Fruit fly (Drosophila melanogaster) whole organism, embryonic: Measurements from ENCODE around the gene CG2157.

Source experiments
- Aef1 ChIP-seq: fragments of 200-800 bp; sonication (Bioruptor generic); IDR thresholded peaks from 3 replicates; pipeline ENCODE4 v1.3.6; 2022; ENCODE audit warnings: missing biosample characterization, missing genetic modification characterization
- Antp ChIP-seq: fragments of 200-800 bp; sonication (Bioruptor generic); optimal IDR thresholded peaks from 3 replicates; lab custom pipeline; 2016; ENCODE audit warnings: missing biosample characterization, missing genetic modification characterization
- Bteb2 ChIP-seq: fragments of 200-800 bp; sonication (Bioruptor generic); optimal IDR thresholded peaks from 2 replicates; lab custom pipeline; 2016; ENCODE audit warnings: missing biosample characterization, missing genetic modification characterization
- CG10209 ChIP-seq: fragments of 200-800 bp; sonication (Bioruptor generic); optimal IDR thresholded peaks from 3 replicates; lab custom pipeline; 2017; ENCODE audit warnings: missing biosample characterization, mild to moderate bottlenecking, missing genetic modification characterization, missing genetic modification reagents
- CG10267 ChIP-seq: fragments of 200-800 bp; sonication (Bioruptor generic); optimal IDR thresholded peaks from 2 replicates; lab custom pipeline; 2018; ENCODE audit warnings: missing biosample characterization, mild to moderate bottlenecking, missing genetic modification characterization, moderate library complexity
- CG11398 ChIP-seq: fragments of 200-800 bp; sonication (Bioruptor generic); optimal IDR thresholded peaks from 2 replicates; lab custom pipeline; 2016; ENCODE audit warnings: missing biosample characterization, missing genetic modification characterization
- CG12219 ChIP-seq: fragments of 200-800 bp; sonication (Bioruptor generic); optimal IDR thresholded peaks from 3 replicates; lab custom pipeline; 2018; ENCODE audit warnings: missing biosample characterization, mild to moderate bottlenecking, missing genetic modification characterization
- CG13287 ChIP-seq: fragments of 200-800 bp; sonication (Bioruptor generic); IDR thresholded peaks from 2 replicates; pipeline ENCODE4 v1.3.6; 2022; ENCODE audit warnings: missing biosample characterization, missing genetic modification characterization; ENCODE audit not compliant: partially characterized antibody
- CG13424 ChIP-seq: fragments of 200-800 bp; sonication (Bioruptor generic); optimal IDR thresholded peaks from 2 replicates; lab custom pipeline; 2019; ENCODE audit warnings: missing biosample characterization, mild to moderate bottlenecking, missing genetic modification characterization, moderate library complexity
- CG14441 ChIP-seq: fragments of 200-800 bp; sonication (Bioruptor generic); IDR thresholded peaks from 2 replicates; pipeline ENCODE4 v1.3.6; 2022; ENCODE audit warnings: missing biosample characterization, missing genetic modification characterization
- CG15073 ChIP-seq: fragments of 200-800 bp; sonication (Bioruptor generic); optimal IDR thresholded peaks from 2 replicates; lab custom pipeline; 2016; ENCODE audit warnings: missing biosample characterization, missing genetic modification characterization
- CG15696 ChIP-seq: fragments of 200-800 bp; sonication (Bioruptor generic); optimal IDR thresholded peaks from 2 replicates; lab custom pipeline; 2019; ENCODE audit warnings: missing biosample characterization, mild to moderate bottlenecking, missing genetic modification characterization, moderate library complexity
- CG16813 ChIP-seq: fragments of 200-800 bp; sonication (Bioruptor generic); IDR thresholded peaks from 3 replicates; pipeline ENCODE4 v1.3.6; 2022; ENCODE audit warnings: missing biosample characterization, missing genetic modification characterization; ENCODE audit not compliant: partially characterized antibody
- CG17359 ChIP-seq: fragments of 200-800 bp; sonication (Bioruptor generic); optimal IDR thresholded peaks from 3 replicates; lab custom pipeline; 2018; ENCODE audit warnings: missing biosample characterization, mild to moderate bottlenecking, missing genetic modification characterization, moderate library complexity
- CG17568 ChIP-seq: fragments of 200-800 bp; sonication (Bioruptor generic); optimal IDR thresholded peaks from 2 replicates; lab custom pipeline; 2018; ENCODE audit warnings: missing biosample characterization, mild to moderate bottlenecking, missing genetic modification characterization, moderate library complexity
- CG18262 ChIP-seq: fragments of 200-800 bp; optimal IDR thresholded peaks from 3 replicates; lab custom pipeline; 2019; ENCODE audit warnings: missing biosample characterization, mild to moderate bottlenecking, missing genetic modification characterization, moderate library complexity
- CG2678 ChIP-seq: fragments of 200-800 bp; sonication (Bioruptor generic); optimal IDR thresholded peaks from 3 replicates; lab custom pipeline; 2019; ENCODE audit warnings: missing biosample characterization, mild to moderate bottlenecking, missing genetic modification characterization, moderate library complexity
- CG2875 ChIP-seq: fragments of 200-800 bp; sonication (Bioruptor generic); optimal IDR thresholded peaks from 2 replicates; lab custom pipeline; 2017; ENCODE audit warnings: missing biosample characterization, mild to moderate bottlenecking, missing genetic modification characterization, missing genetic modification reagents
- CG31224 ChIP-seq: fragments of 200-800 bp; sonication (Bioruptor generic); IDR thresholded peaks from 2 replicates; pipeline ENCODE4 v1.3.6; 2022; ENCODE audit warnings: missing biosample characterization, missing genetic modification characterization
- CG5180 ChIP-seq: fragments of 200-800 bp; sonication (Bioruptor generic); optimal IDR thresholded peaks from 3 replicates; lab custom pipeline; 2017; ENCODE audit warnings: missing biosample characterization, missing genetic modification characterization, mild to moderate bottlenecking, moderate library complexity, missing genetic modification reagents
- CG5245 ChIP-seq: fragments of 200-800 bp; sonication (Bioruptor generic); optimal IDR thresholded peaks from 3 replicates; lab custom pipeline; 2016; ENCODE audit warnings: missing biosample characterization, missing genetic modification characterization
- CG6791 ChIP-seq: fragments of 200-800 bp; sonication (Bioruptor generic); IDR thresholded peaks from 3 replicates; pipeline ENCODE4 v1.3.6; 2022; ENCODE audit warnings: missing biosample characterization, missing genetic modification characterization; ENCODE audit not compliant: partially characterized antibody
- CG7556 ChIP-seq: fragments of 200-800 bp; sonication (Bioruptor generic); optimal IDR thresholded peaks from 2 replicates; lab custom pipeline; 2017; ENCODE audit warnings: missing biosample characterization, mild to moderate bottlenecking, missing genetic modification characterization
- CG7839 ChIP-seq: fragments of 200-800 bp; sonication (Bioruptor generic); optimal IDR thresholded peaks from 3 replicates; lab custom pipeline; 2018; ENCODE audit warnings: missing biosample characterization, mild to moderate bottlenecking, missing genetic modification characterization, moderate library complexity
- CG8765 ChIP-seq: fragments of 200-800 bp; sonication (Bioruptor generic); IDR thresholded peaks from 2 replicates; pipeline ENCODE4 v1.3.6; 2022; ENCODE audit warnings: missing biosample characterization, missing genetic modification characterization
- CG9817 ChIP-seq: fragments of 200-800 bp; sonication (Bioruptor generic); optimal IDR thresholded peaks from 2 replicates; lab custom pipeline; 2018; ENCODE audit warnings: missing biosample characterization, mild to moderate bottlenecking, missing genetic modification characterization, moderate library complexity
- CHES-1-like ChIP-seq: fragments of 200-800 bp; sonication (Bioruptor generic); optimal IDR thresholded peaks from 2 replicates; lab custom pipeline; 2016; ENCODE audit warnings: missing biosample characterization, missing genetic modification characterization
- MBD-R2 ChIP-seq: fragments of 200-800 bp; sonication (Bioruptor generic); IDR thresholded peaks from 2 replicates; pipeline ENCODE4 v1.3.6; 2022; ENCODE audit warnings: missing biosample characterization, missing genetic modification characterization
- Ravus ChIP-seq: fragments of 200-800 bp; sonication (Bioruptor generic); IDR thresholded peaks from 2 replicates; pipeline ENCODE4 v1.3.6; 2022; ENCODE audit warnings: missing biosample characterization, missing genetic modification characterization
- Tbp ChIP-seq: fragments of >200 bp; optimal IDR thresholded peaks from 2 replicates; lab custom pipeline; 2018; ENCODE audit warnings: missing biosample characterization, missing genetic modification characterization
- Vsx1 ChIP-seq: fragments of 200-800 bp; sonication (Bioruptor generic); optimal IDR thresholded peaks from 2 replicates; lab custom pipeline; 2017; ENCODE audit warnings: missing biosample characterization, mild to moderate bottlenecking, missing genetic modification characterization, missing genetic modification reagents
- ac ChIP-seq: fragments of 200-800 bp; sonication (Bioruptor generic); optimal IDR thresholded peaks from 3 replicates; lab custom pipeline; 2017; ENCODE audit warnings: missing biosample characterization, mild to moderate bottlenecking, missing genetic modification characterization
- ara ChIP-seq: fragments of 200-800 bp; sonication (Bioruptor generic); IDR thresholded peaks from 2 replicates; pipeline ENCODE4 v1.3.6; 2022; ENCODE audit warnings: missing biosample characterization, missing genetic modification characterization
- ash1 ChIP-seq: fragments of 200-800 bp; sonication (Bioruptor generic); optimal IDR thresholded peaks from 2 replicates; lab custom pipeline; 2018; ENCODE audit warnings: missing biosample characterization, mild to moderate bottlenecking, missing genetic modification characterization
- chif ChIP-seq, 2 experiments: fragments of 200-800 bp; sonication (Bioruptor generic); optimal IDR thresholded peaks; 3 replicates each; lab custom pipeline; 2016; ENCODE audit warnings: missing biosample characterization in 2 of 2, missing genetic modification characterization in 2 of 2
- crp ChIP-seq, 2 experiments: fragments of 200-800 bp; sonication (Bioruptor generic); optimal IDR thresholded peaks; 2 replicates in 1 of 2; 3 replicates in 1 of 2; lab custom pipeline; 2017; ENCODE audit warnings: missing biosample characterization in 2 of 2, missing genetic modification characterization in 2 of 2, mild to moderate bottlenecking in 1 of 2, moderate library complexity in 1 of 2
- ewg ChIP-seq: fragments of 200-800 bp; sonication (Bioruptor generic); optimal IDR thresholded peaks from 3 replicates; lab custom pipeline; 2017; ENCODE audit warnings: mild to moderate bottlenecking, missing biosample characterization, missing genetic modification reagents, missing genetic modification characterization
- fd64A ChIP-seq: fragments of 200-800 bp; sonication (Bioruptor generic); optimal IDR thresholded peaks from 3 replicates; lab custom pipeline; 2018; ENCODE audit warnings: missing biosample characterization, mild to moderate bottlenecking, missing genetic modification characterization
- gce ChIP-seq: fragments of 200-800 bp; sonication (Bioruptor generic); IDR thresholded peaks from 3 replicates; pipeline ENCODE4 v1.3.6; 2022; ENCODE audit warnings: missing biosample characterization, missing genetic modification characterization
- h ChIP-seq: fragments of >200 bp; optimal IDR thresholded peaks from 2 replicates; lab custom pipeline; 2017
- nerfin-2 ChIP-seq: fragments of 200-800 bp; sonication (Bioruptor generic); IDR thresholded peaks from 2 replicates; pipeline ENCODE4 v1.3.6; 2022; ENCODE audit warnings: missing biosample characterization, missing genetic modification characterization; ENCODE audit not compliant: partially characterized antibody
- pb ChIP-seq: fragments of 200-800 bp; sonication (Bioruptor generic); optimal IDR thresholded peaks from 3 replicates; lab custom pipeline; 2016; ENCODE audit warnings: missing biosample characterization, missing genetic modification characterization
- prd ChIP-seq, 3 experiments: fragments of >200 bp in 2 of 3; fragments of 200-800 bp in 1 of 3; sonication (Bioruptor generic) in 1 of 3; optimal IDR thresholded peaks in 2 of 3; IDR thresholded peaks in 1 of 3; 2 replicates in 2 of 3; 3 replicates in 1 of 3; pipeline versions ENCODE4 v1.3.6 to Lab custom; 2017 to 2022; ENCODE audit warnings: missing biosample characterization in 1 of 3, missing genetic modification characterization in 1 of 3
- pum ChIP-seq: fragments of 200-800 bp; sonication (Bioruptor generic); optimal IDR thresholded peaks from 2 replicates; lab custom pipeline; 2016; ENCODE audit warnings: missing biosample characterization, missing genetic modification characterization
- slbo ChIP-seq: fragments of 200-800 bp; sonication (Bioruptor generic); IDR thresholded peaks from 2 replicates; pipeline ENCODE4 v1.3.6; 2022; ENCODE audit warnings: missing biosample characterization, missing genetic modification characterization
- sna ChIP-seq: fragments of 200-800 bp; sonication (Bioruptor generic); IDR thresholded peaks from 2 replicates; pipeline ENCODE4 v1.3.6; 2022; ENCODE audit warnings: missing biosample characterization, missing genetic modification characterization; ENCODE audit not compliant: partially characterized antibody
- trh ChIP-seq: fragments of 200-800 bp; sonication (Bioruptor generic); optimal IDR thresholded peaks from 2 replicates; lab custom pipeline; 2016; ENCODE audit warnings: missing biosample characterization, missing genetic modification characterization
- unpg ChIP-seq: fragments of 200-800 bp; sonication (Bioruptor generic); optimal IDR thresholded peaks from 3 replicates; lab custom pipeline; 2018; ENCODE audit warnings: missing biosample characterization, mild to moderate bottlenecking, missing genetic modification characterization, moderate library complexity
- usp ChIP-seq: fragments of >200 bp; optimal IDR thresholded peaks from 2 replicates; lab custom pipeline; 2017; ENCODE audit warnings: missing biosample characterization, missing genetic modification characterization
- vfl ChIP-seq: fragments of 200-800 bp; sonication (Bioruptor generic); optimal IDR thresholded peaks from 2 replicates; lab custom pipeline; 2016; ENCODE audit warnings: missing biosample characterization, missing genetic modification characterization

The CG2157 gene

DNA sequence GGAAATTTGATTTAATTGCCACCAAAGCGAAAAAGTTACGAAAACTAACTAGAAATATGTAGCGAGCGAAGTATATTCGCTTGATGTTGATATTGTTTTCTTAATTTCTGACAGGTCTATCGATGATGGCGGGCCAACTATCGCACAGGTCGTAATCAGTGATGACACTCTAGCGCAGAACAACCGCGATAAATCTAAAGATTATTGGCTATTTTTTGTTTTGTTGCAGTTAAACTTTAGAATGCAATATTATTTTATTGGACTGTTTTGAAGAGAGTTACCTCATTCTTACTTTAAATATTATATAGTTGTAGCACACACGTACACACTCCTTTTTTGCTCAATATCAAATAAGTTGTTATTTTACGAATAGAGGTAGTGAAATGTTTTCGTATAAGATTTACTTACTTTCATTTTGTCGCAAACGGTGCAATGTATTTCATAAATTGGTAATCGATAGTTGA, 22.1 kb upstream of the CG2157 start, which contains the start of gene sbr (continued):
- no peak for TF ChIP-seq pum
- TF ChIP-seq CG17359 (tag; lab: Kevin White, UChicago), result no peak
- peak; percentile 78 for TF ChIP-seq CG13287 (GFP tag; lab: Robert Waterston, UW)
- TF ChIP-seq gce, result no peak
- TF ChIP-seq CG2678, result no peak
- TF ChIP-seq prd (optimal IDR thresholded peaks at IDR 0.05; lab: Kevin White, UChicago), result no peak
- TF ChIP-seq prd (GFP tag; IDR thresholded peaks at IDR 0.05; lab: Robert Waterston, UW), result peak; percentile 26; the same call in 1 of the 3 replicates
- no peak for TF ChIP-seq ewg (GFP tag; lab: Kevin White, UChicago)
- peak; percentile 72; the same call in 2 of the 3 replicates for TF ChIP-seq CG6791 (GFP tag; lab: Robert Waterston, UW)
- no peak for TF ChIP-seq Aef1 (GFP tag; lab: Robert Waterston, UW)
- no peak for TF ChIP-seq Ravus (GFP tag; lab: Robert Waterston, UW)
- TF ChIP-seq unpg, result no peak
- no peak for TF ChIP-seq usp (GFP tag; lab: Kevin White, UChicago)
- TF ChIP-seq ash1 (GFP tag; lab: Kevin White, UChicago), result no peak
- TF ChIP-seq trh (GFP tag; lab: Kevin White, UChicago), result no peak
- no peak for TF ChIP-seq Tbp (GFP tag; lab: Kevin White, UChicago)
- peak; percentile 22 for TF ChIP-seq CG13424
- TF ChIP-seq CG9817 (tag; lab: Kevin White, UChicago), result peak; percentile 21
- no peak for TF ChIP-seq crp (GFP tag; optimal IDR thresholded peaks at IDR 0.05; lab: Kevin White, UChicago)
- TF ChIP-seq nerfin-2, result peak; percentile 62
- TF ChIP-seq CG5245 (GFP tag; lab: Kevin White, UChicago), result no peak
- TF ChIP-seq CG11398 (GFP tag; lab: Kevin White, UChicago), result no peak
- TF ChIP-seq CG15073, result no peak
- TF ChIP-seq CG18262 (tag; lab: Kevin White, UChicago), result peak; percentile 12
- TF ChIP-seq CG7839 (tag; lab: Kevin White, UChicago), result no peak
- TF ChIP-seq Bteb2 (GFP tag; lab: Kevin White, UChicago), result no peak
- TF ChIP-seq slbo, result peak; percentile 41; the same call in 1 of the 2 replicates
- no peak for TF ChIP-seq CG12219 (GFP tag; lab: Kevin White, UChicago)
- TF ChIP-seq Vsx1 (GFP tag; lab: Kevin White, UChicago), result no peak
- no peak for TF ChIP-seq CG8765
- no peak for TF ChIP-seq CG10209 (GFP tag; lab: Kevin White, UChicago)
- no peak for TF ChIP-seq vfl (GFP tag; lab: Kevin White, UChicago)
- 0 out of 2 replicates have a peak, but pooled peaks have one; percentile 45 for TF ChIP-seq sna (GFP tag; lab: Robert Waterston, UW)
- no peak for TF ChIP-seq Antp
- peak in 1 of 2 experiments; percentile 10 for TF ChIP-seq chif (GFP tag; optimal IDR thresholded peaks at IDR 0.05; lab: Kevin White, UChicago)
- no peak for TF ChIP-seq fd64A (GFP tag; lab: Kevin White, UChicago)
- no peak for TF ChIP-seq CG5180
- TF ChIP-seq ara (GFP tag; lab: Robert Waterston, UW), result no peak
- peak; percentile 15; the same call in 1 of the 2 replicates for TF ChIP-seq MBD-R2 (GFP tag; lab: Robert Waterston, UW)
- peak; percentile 87 for TF ChIP-seq CG16813 (GFP tag; lab: Robert Waterston, UW)
- peak; percentile 6 for TF ChIP-seq CG10267
- no peak for TF ChIP-seq CG31224
- no peak for TF ChIP-seq pb (GFP tag; lab: Kevin White, UChicago)
- TF ChIP-seq CG14441 (GFP tag; lab: Robert Waterston, UW), result no peak
- no peak for TF ChIP-seq CG17568
- no peak for TF ChIP-seq CG2875 (GFP tag; lab: Kevin White, UChicago)
- TF ChIP-seq CG15696, result no peak
- no peak for TF ChIP-seq ac
- no peak for TF ChIP-seq h
- TF ChIP-seq CG7556 (GFP tag; lab: Kevin White, UChicago), result no peak
- peak; percentile 7 for TF ChIP-seq CHES-1-like (GFP tag; lab: Kevin White, UChicago)
